Worm (Caenorhabditis elegans) whole organism, mixed stage, embryonic: ENCODE measurements around the gene W03G11.3.

ENCODE experiments used
- M03D4.4 ChIP-seq: sonication (generic microtip); optimal IDR thresholded peaks from 2 replicates; lab custom pipeline; 2017; ENCODE audit warnings: mild to moderate bottlenecking, missing genetic modification characterization, missing compliant biosample characterization
- blmp-1 ChIP-seq: fragments of 150-350 bp; optimal IDR thresholded peaks from 2 replicates; lab custom pipeline; 2014; ENCODE audit warnings: missing biosample characterization, missing genetic modification characterization
- ceh-39 ChIP-seq: fragments of 150-350 bp; optimal IDR thresholded peaks from 2 replicates; lab custom pipeline; 2014; ENCODE audit warnings: missing biosample characterization, missing genetic modification characterization
- ceh-43 ChIP-seq: fragments of 200-800 bp; sonication (Bioruptor generic); optimal IDR thresholded peaks from 2 replicates; lab custom pipeline; 2018; ENCODE audit warnings: mild to moderate bottlenecking, missing genetic modification characterization, moderate library complexity, missing compliant biosample characterization
- ceh-83 ChIP-seq: fragments of 200-800 bp; sonication (Bioruptor generic); optimal IDR thresholded peaks from 2 replicates; lab custom pipeline; 2018; ENCODE audit warnings: mild to moderate bottlenecking, missing genetic modification characterization, missing compliant biosample characterization
- ces-1 ChIP-seq: fragments of 150-350 bp; optimal IDR thresholded peaks from 2 replicates; lab custom pipeline; 2014; ENCODE audit warnings: missing biosample characterization, missing genetic modification reagents, missing genetic modification characterization
- cnd-1 ChIP-seq: fragments of 200-800 bp; sonication (Bioruptor generic); optimal IDR thresholded peaks from 2 replicates; lab custom pipeline; 2018; ENCODE audit warnings: mild to moderate bottlenecking, missing genetic modification characterization, missing compliant biosample characterization
- elt-3 ChIP-seq: fragments of 150-350 bp; optimal IDR thresholded peaks from 2 replicates; lab custom pipeline; 2014; ENCODE audit warnings: missing biosample characterization, missing genetic modification characterization
- flh-1 ChIP-seq: fragments of 200-800 bp; sonication (Bioruptor generic); optimal IDR thresholded peaks from 2 replicates; lab custom pipeline; 2018; ENCODE audit warnings: mild to moderate bottlenecking, missing genetic modification characterization, moderate library complexity, missing compliant biosample characterization
- ham-2 ChIP-seq: fragments of 200-800 bp; sonication (Bioruptor generic); optimal IDR thresholded peaks from 2 replicates; lab custom pipeline; 2018; ENCODE audit warnings: mild to moderate bottlenecking, missing genetic modification characterization, missing compliant biosample characterization
- hlh-1 ChIP-seq: fragments of 150-350 bp; optimal IDR thresholded peaks from 2 replicates; lab custom pipeline; 2014; ENCODE audit warnings: missing biosample characterization, missing genetic modification reagents, missing genetic modification characterization
- lin-32 ChIP-seq: fragments of 200-800 bp; sonication (Bioruptor generic); optimal IDR thresholded peaks from 2 replicates; lab custom pipeline; 2018; ENCODE audit warnings: mild to moderate bottlenecking, missing genetic modification characterization, missing compliant biosample characterization
- lsy-2 ChIP-seq: fragments of 150-350 bp; optimal IDR thresholded peaks from 2 replicates; lab custom pipeline; 2014; ENCODE audit warnings: missing biosample characterization, missing genetic modification characterization
- mab-5 ChIP-seq: fragments of 150-350 bp; optimal IDR thresholded peaks from 2 replicates; lab custom pipeline; 2014; ENCODE audit warnings: missing biosample characterization, missing genetic modification characterization
- mep-1 ChIP-seq: fragments of 150-350 bp; optimal IDR thresholded peaks from 2 replicates; lab custom pipeline; 2017; ENCODE audit warnings: missing biosample characterization, missing genetic modification reagents, missing genetic modification characterization, inconsistent platforms
- mls-2 ChIP-seq: sonication (generic microtip); optimal IDR thresholded peaks from 2 replicates; lab custom pipeline; 2016; ENCODE audit warnings: mild to moderate bottlenecking, missing genetic modification characterization, moderate library complexity, missing compliant biosample characterization
- nhr-12 ChIP-seq: fragments of 150-350 bp; optimal IDR thresholded peaks from 2 replicates; lab custom pipeline; 2014; ENCODE audit warnings: missing biosample characterization, missing genetic modification characterization
- nhr-2 ChIP-seq: fragments of 150-350 bp; optimal IDR thresholded peaks from 2 replicates; lab custom pipeline; 2014; ENCODE audit warnings: missing biosample characterization, missing genetic modification characterization
- nhr-76 ChIP-seq: sonication (generic microtip); optimal IDR thresholded peaks from 2 replicates; lab custom pipeline; 2017; ENCODE audit warnings: missing biosample characterization, missing genetic modification characterization
- pha-4 ChIP-seq: fragments of 150-350 bp; optimal IDR thresholded peaks from 2 replicates; lab custom pipeline; 2018; ENCODE audit warnings: missing biosample characterization, missing genetic modification reagents, missing genetic modification characterization
- sem-2 ChIP-seq: fragments of 200-800 bp; sonication (Bioruptor generic); optimal IDR thresholded peaks from 2 replicates; lab custom pipeline; 2018; ENCODE audit warnings: mild to moderate bottlenecking, missing genetic modification characterization, missing compliant biosample characterization
- snpc-4 ChIP-seq: fragments of 150-350 bp; optimal IDR thresholded peaks from 2 replicates; lab custom pipeline; 2014; ENCODE audit warnings: missing biosample characterization, missing genetic modification characterization
- sptf-1 ChIP-seq: sonication (generic microtip); optimal IDR thresholded peaks from 2 replicates; lab custom pipeline; 2017; ENCODE audit warnings: mild to moderate bottlenecking, missing genetic modification characterization, moderate library complexity, missing compliant biosample characterization
- tbx-8 ChIP-seq: fragments of 200-800 bp; sonication (Bioruptor generic); optimal IDR thresholded peaks from 2 replicates; lab custom pipeline; 2018; ENCODE audit warnings: mild to moderate bottlenecking, missing genetic modification characterization, moderate library complexity, missing compliant biosample characterization
- unc-120 ChIP-seq: sonication (generic microtip); optimal IDR thresholded peaks from 2 replicates; lab custom pipeline; 2017; ENCODE audit warnings: missing genetic modification characterization, missing compliant biosample characterization; ENCODE audit not compliant: poor library complexity, severe bottlenecking
- unc-39 ChIP-seq: fragments of 150-350 bp; optimal IDR thresholded peaks from 2 replicates; lab custom pipeline; 2014; ENCODE audit warnings: missing biosample characterization, missing genetic modification characterization
- unc-62 ChIP-seq: fragments of 150-350 bp; optimal IDR thresholded peaks from 2 replicates; lab custom pipeline; 2014; ENCODE audit warnings: missing biosample characterization, missing genetic modification reagents, missing genetic modification characterization
- zip-8 ChIP-seq: fragments of 150-350 bp; optimal IDR thresholded peaks from 2 replicates; lab custom pipeline; 2014; ENCODE audit warnings: missing biosample characterization, missing genetic modification characterization
- ztf-11 ChIP-seq: fragments of 150-350 bp; optimal IDR thresholded peaks from 2 replicates; lab custom pipeline; 2014; ENCODE audit warnings: missing biosample characterization, missing genetic modification characterization

The W03G11.3 gene

DNA sequence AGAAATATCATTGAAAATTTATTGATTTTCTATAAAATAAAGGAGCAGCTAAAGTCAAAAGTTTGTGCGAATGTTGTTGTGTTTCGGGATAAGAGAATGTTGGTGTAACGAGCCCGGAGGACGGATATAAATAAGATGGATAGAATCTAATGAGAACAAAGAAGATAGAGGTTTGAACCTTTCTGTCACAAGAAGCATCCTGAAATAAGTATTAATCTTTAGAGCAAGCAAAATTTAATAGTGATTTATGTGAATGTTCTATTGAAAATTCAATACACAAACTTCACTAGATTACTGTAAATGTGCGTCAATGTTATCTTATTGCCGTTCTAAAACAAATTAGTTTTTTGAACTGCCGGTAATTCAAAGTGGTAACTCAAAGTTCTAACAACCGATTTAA, at the start of gene W03G11.3:
Gene W03G11.3, minus strand, starts transcription at position 101 of the 400 bp plus-strand sequence.
- no peak for TF ChIP-seq snpc-4 (tag; lab: Kevin White, UChicago)
- TF ChIP-seq flh-1 = no peak
- TF ChIP-seq zip-8 (tag; lab: Kevin White, UChicago) = no peak
- no peak for TF ChIP-seq cnd-1
- TF ChIP-seq M03D4.4 (tag; lab: Kevin White, UChicago) = no peak
- no peak for TF ChIP-seq nhr-12 (tag; lab: Kevin White, UChicago)
- TF ChIP-seq nhr-76 (tag; lab: Kevin White, UChicago) = no peak
- no peak for TF ChIP-seq elt-3 (tag; lab: Kevin White, UChicago)
- TF ChIP-seq unc-62 (GFP tag; lab: Kevin White, UChicago) = no peak
- TF ChIP-seq ceh-83 = no peak
- no peak for TF ChIP-seq sptf-1 (tag; lab: Kevin White, UChicago)
- no peak for TF ChIP-seq ceh-39 (tag; lab: Kevin White, UChicago)
- no peak for TF ChIP-seq mls-2
- TF ChIP-seq ztf-11 (tag; lab: Kevin White, UChicago) = no peak
- TF ChIP-seq mep-1 (tag; lab: Kevin White, UChicago) = no peak
- TF ChIP-seq lin-32 (GFP tag; lab: Kevin White, UChicago) = no peak
- TF ChIP-seq mab-5 (tag; lab: Kevin White, UChicago) = no peak
- no peak for TF ChIP-seq unc-120 (tag; lab: Kevin White, UChicago)
- TF ChIP-seq nhr-2 (tag; lab: Kevin White, UChicago) = no peak
- TF ChIP-seq sem-2 (GFP tag; lab: Kevin White, UChicago) = no peak

DNA sequence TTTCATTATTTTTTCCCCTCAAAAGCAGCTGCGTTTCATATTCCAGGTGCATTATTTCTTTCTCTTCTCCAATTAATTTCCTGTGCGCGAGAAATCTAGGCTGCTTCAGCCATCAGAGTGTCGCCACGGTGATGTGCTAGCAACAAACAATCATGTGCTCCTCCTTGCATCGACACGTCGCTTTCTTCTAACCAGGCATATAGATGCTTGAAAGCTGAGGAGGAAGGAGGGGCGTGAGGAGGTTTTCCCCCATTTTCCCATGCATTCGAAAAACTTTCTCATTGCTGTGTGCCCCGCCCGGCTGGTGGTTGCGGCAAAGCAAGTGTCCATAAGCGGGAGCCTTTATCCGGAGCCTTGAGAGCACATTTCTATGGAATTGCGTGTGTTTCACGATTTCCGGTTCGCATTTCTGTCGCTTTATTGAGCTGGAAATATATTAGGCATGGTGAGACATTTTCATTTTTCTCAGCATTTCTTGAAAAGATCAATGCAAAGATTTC, 46.1 kb upstream of the W03G11.3 start, which contains the start of gene znf-474:
Gene znf-474, plus strand, starts transcription at position 287 of the 500 bp plus-strand sequence.
- no peak for TF ChIP-seq snpc-4 (tag; lab: Kevin White, UChicago)
- TF ChIP-seq ces-1 (GFP tag; lab: Kevin White, UChicago) = no peak
- TF ChIP-seq lin-32 (GFP tag; lab: Kevin White, UChicago) = no peak
- TF ChIP-seq sptf-1 (tag; lab: Kevin White, UChicago) = no peak
- no peak for TF ChIP-seq nhr-2 (tag; lab: Kevin White, UChicago)
- no peak for TF ChIP-seq unc-62 (GFP tag; lab: Kevin White, UChicago)
- no peak for TF ChIP-seq mls-2
- TF ChIP-seq tbx-8 = no peak
- TF ChIP-seq M03D4.4 (tag; lab: Kevin White, UChicago) = no peak
- TF ChIP-seq ceh-39 (tag; lab: Kevin White, UChicago) = no peak
- no peak for TF ChIP-seq lsy-2 (tag; lab: Kevin White, UChicago)
- no peak for TF ChIP-seq ceh-43
- no peak for TF ChIP-seq blmp-1
- no peak for TF ChIP-seq hlh-1 (tag; lab: Kevin White, UChicago)
- no peak for TF ChIP-seq ceh-83
- no peak for TF ChIP-seq nhr-76 (tag; lab: Kevin White, UChicago)
- TF ChIP-seq nhr-12 (tag; lab: Kevin White, UChicago) = no peak
- TF ChIP-seq ham-2 (GFP tag; lab: Kevin White, UChicago) = no peak

DNA sequence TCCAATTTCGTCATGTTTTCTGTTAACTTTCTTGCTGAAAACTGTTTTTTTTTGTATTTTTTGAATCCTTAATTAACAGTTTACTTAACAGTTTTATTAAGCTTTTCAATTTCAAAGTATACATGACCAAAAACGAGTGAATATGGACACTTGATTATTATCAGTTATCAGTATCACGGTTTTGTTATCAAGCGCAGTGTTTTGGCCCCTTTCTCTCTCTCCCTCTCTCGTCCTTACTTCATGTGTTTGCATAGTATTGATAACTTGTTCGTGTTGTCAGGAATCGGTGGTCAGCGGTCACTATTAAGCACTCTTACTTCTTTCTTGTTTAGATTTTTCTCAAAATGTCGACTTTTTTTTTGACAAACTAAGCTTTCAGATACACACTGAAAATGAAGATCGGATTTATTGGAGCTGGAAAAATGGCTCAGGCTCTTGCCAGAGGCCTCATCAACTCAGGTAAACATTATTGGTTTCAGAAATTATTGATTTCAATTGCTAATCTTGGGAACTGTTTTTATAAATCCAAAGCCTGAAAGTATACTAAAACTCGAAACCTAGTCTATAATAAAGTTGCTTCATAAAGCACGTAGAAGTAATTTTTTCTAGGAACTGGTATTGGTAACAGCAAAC, 43.0 kb upstream of the W03G11.3 start, which contains the start of gene pycr-1:
Gene pycr-1, plus strand, starts transcription at position 380 of the 633 bp plus-strand sequence.
- TF ChIP-seq sptf-1 (tag; lab: Kevin White, UChicago) (no peak), flh-1 (no peak), snpc-4 (tag; lab: Kevin White, UChicago) (no peak), elt-3 (tag; lab: Kevin White, UChicago) (no peak), nhr-12 (tag; lab: Kevin White, UChicago) (no peak), cnd-1 (no peak), hlh-1 (tag; lab: Kevin White, UChicago) (no peak), pha-4 (tag; lab: Kevin White, UChicago) (no peak), M03D4.4 (tag; lab: Kevin White, UChicago) (no peak), unc-39 (tag; lab: Kevin White, UChicago) (no peak), ceh-43 (no peak), sem-2 (GFP tag; lab: Kevin White, UChicago) (no peak), ham-2 (GFP tag; lab: Kevin White, UChicago) (no peak), lin-32 (GFP tag; lab: Kevin White, UChicago) (no peak), zip-8 (tag; lab: Kevin White, UChicago) (no peak), ceh-39 (tag; lab: Kevin White, UChicago) (no peak)
- TF ChIP-seq, all 35 proteins: peak for 0

DNA sequence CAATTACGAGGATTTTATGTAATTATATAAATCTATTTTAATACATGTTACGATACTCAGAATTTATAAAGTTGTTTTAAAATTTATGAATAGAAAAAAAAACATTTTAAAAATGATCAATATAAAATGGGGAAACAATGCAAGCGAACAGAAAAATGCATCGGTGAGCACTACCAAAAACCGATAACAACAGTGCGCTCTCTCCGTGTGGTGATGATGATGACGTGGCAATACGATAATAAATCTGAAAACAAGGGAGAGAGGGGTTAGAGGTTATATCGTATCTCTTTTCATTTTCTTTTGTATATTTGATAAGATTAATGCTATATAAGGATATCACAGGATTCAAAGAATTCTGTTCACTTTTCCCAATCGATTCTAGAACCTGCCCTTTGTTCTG, 42.3 kb upstream of the W03G11.3 start:
- no peak for TF ChIP-seq mls-2
- no peak for TF ChIP-seq zip-8 (tag; lab: Kevin White, UChicago)
- no peak for TF ChIP-seq unc-62 (GFP tag; lab: Kevin White, UChicago)
